Worm (Caenorhabditis elegans) whole organism, L4 larva: ENCODE measurements around the gene C16C10.13.

Experiments
- Y48G9A.11 ChIP-seq: fragments of 200-800 bp; sonication (Bioruptor generic); IDR thresholded peaks from 2 replicates; pipeline ENCODE4 v1.3.6; 2022; ENCODE audit warnings: missing genetic modification reagents, missing genetic modification characterization, missing compliant biosample characterization
- ceh-82 ChIP-seq: sonication (generic microtip); optimal IDR thresholded peaks from 2 replicates; lab custom pipeline; 2017; ENCODE audit warnings: missing biosample characterization, missing genetic modification characterization
- daf-8 ChIP-seq: fragments of 200-800 bp; sonication (Bioruptor generic); IDR thresholded peaks from 2 replicates; pipeline ENCODE4 v1.3.6; 2022; ENCODE audit warnings: missing genetic modification characterization, missing compliant biosample characterization
- fos-1 ChIP-seq: fragments of 150-350 bp; optimal IDR thresholded peaks from 2 replicates; lab custom pipeline; 2014; ENCODE audit warnings: missing biosample characterization, missing genetic modification characterization
- lin-13 ChIP-seq: fragments of 150-350 bp; optimal IDR thresholded peaks from 2 replicates; lab custom pipeline; 2014; ENCODE audit warnings: missing biosample characterization, missing genetic modification reagents, missing genetic modification characterization
- lin-15B ChIP-seq: fragments of 150-350 bp; sonication (generic microtip); optimal IDR thresholded peaks from 3 replicates; lab custom pipeline; 2014; ENCODE audit warnings: missing biosample characterization, missing genetic modification characterization
- mes-2 ChIP-seq: sonication (generic microtip); optimal IDR thresholded peaks from 2 replicates; lab custom pipeline; 2016; ENCODE audit warnings: missing genotype, mild to moderate bottlenecking, missing genetic modification characterization, missing compliant biosample characterization; ENCODE audit not compliant: poor library complexity, severe bottlenecking
- nhr-237 ChIP-seq: sonication (generic microtip); optimal IDR thresholded peaks from 2 replicates; lab custom pipeline; 2017; ENCODE audit warnings: missing biosample characterization, missing genetic modification characterization
- nhr-25 ChIP-seq: sonication (generic microtip); optimal IDR thresholded peaks from 2 replicates; lab custom pipeline; 2017; ENCODE audit warnings: missing genetic modification characterization, mild to moderate bottlenecking, missing compliant biosample characterization, antibody characterized with exemption, moderate library complexity, borderline replicate concordance; ENCODE audit not compliant: insufficient read depth
- nhr-28 ChIP-seq: fragments of 150-350 bp; optimal IDR thresholded peaks from 2 replicates; lab custom pipeline; 2014; ENCODE audit warnings: missing biosample characterization, missing genetic modification characterization
- pha-4 ChIP-seq, 2 experiments: fragments of 150-350 bp in 1 of 2; fragments of 200-800 bp in 1 of 2; sonication (Bioruptor generic) in 1 of 2; IDR thresholded peaks in 1 of 2; optimal IDR thresholded peaks in 1 of 2; 2 replicates each; pipeline versions ENCODE4 v1.3.6 to Lab custom; 2014 to 2022; ENCODE audit warnings: missing genetic modification characterization in 2 of 2, missing genetic modification reagents in 2 of 2, missing biosample characterization in 1 of 2, missing compliant biosample characterization in 1 of 2
- pqm-1 ChIP-seq: sonication (generic microtip); optimal IDR thresholded peaks from 2 replicates; lab custom pipeline; 2017; ENCODE audit warnings: missing biosample characterization, missing genetic modification characterization
- vab-7 ChIP-seq: fragments of 200-800 bp; sonication (Bioruptor generic); IDR thresholded peaks from 2 replicates; pipeline ENCODE4 v1.3.6; 2022; ENCODE audit warnings: missing genetic modification reagents, missing genetic modification characterization, missing compliant biosample characterization
- ztf-11 ChIP-seq: fragments of 150-350 bp; optimal IDR thresholded peaks from 2 replicates; lab custom pipeline; 2014; ENCODE audit warnings: missing biosample characterization, missing genetic modification characterization

ce11 chrIII:4205751-4206327 is 29.6 kb downstream of the C16C10.13 start, which contains the start of gene R74.8:
- TF ChIP-seq mes-2 (tag; lab: Kevin White, UChicago) (no peak), daf-8 (GFP tag; lab: Robert Waterston, UW) (no peak), ceh-82 (tag; lab: Kevin White, UChicago) (no peak), nhr-28 (no peak), lin-13 (no peak), lin-15B (no peak), pqm-1 (tag; lab: Kevin White, UChicago) (no peak), fos-1 (tag; lab: Kevin White, UChicago) (no peak), pha-4 (GFP tag; IDR thresholded peaks at IDR 0.05; lab: Robert Waterston, UW) (no peak), pha-4 (tag; optimal IDR thresholded peaks at IDR 0.05; lab: Kevin White, UChicago) (no peak), nhr-237 (tag; lab: Kevin White, UChicago) (no peak), nhr-25 (tag; lab: Kevin White, UChicago) (no peak), vab-7 (no peak), ztf-11 (tag; lab: Kevin White, UChicago) (no peak), Y48G9A.11 (GFP tag; lab: Robert Waterston, UW) (peak; percentile 79)
